Worm (Caenorhabditis elegans) whole organism, L1 larva: ENCODE data around the gene lin-45.

Experiments used
- ces-1 ChIP-seq: fragments of 150-350 bp; optimal IDR thresholded peaks from 2 replicates; lab custom pipeline; 2014; ENCODE audit warnings: missing biosample characterization, missing genetic modification reagents, missing genetic modification characterization
- egl-27 ChIP-seq, 2 experiments: fragments of 150-350 bp in 1 of 2; sonication (generic microtip); optimal IDR thresholded peaks; 3 replicates each; lab custom pipeline; 2017 to 2018; ENCODE audit warnings: missing biosample characterization in 2 of 2, missing genetic modification characterization in 2 of 2, missing genetic modification reagents in 2 of 2
- hlh-17 ChIP-seq: fragments of 200-800 bp; sonication (Bioruptor generic); optimal IDR thresholded peaks from 2 replicates; lab custom pipeline; 2018; ENCODE audit warnings: missing genetic modification characterization, mild to moderate bottlenecking, missing compliant biosample characterization, moderate library complexity, borderline replicate concordance
- nhr-237 ChIP-seq: fragments of 150-350 bp; optimal IDR thresholded peaks from 2 replicates; lab custom pipeline; 2014; ENCODE audit warnings: missing biosample characterization, missing genetic modification characterization
- pqm-1 ChIP-seq: sonication (generic microtip); optimal IDR thresholded peaks from 3 replicates; lab custom pipeline; 2017; ENCODE audit warnings: missing biosample characterization, missing genetic modification characterization
- rnt-1 ChIP-seq: sonication (generic microtip); optimal IDR thresholded peaks from 2 replicates; lab custom pipeline; 2016; ENCODE audit warnings: mild to moderate bottlenecking, missing genetic modification characterization, moderate library complexity, missing compliant biosample characterization
- snpc-4 ChIP-seq: fragments of 150-350 bp; optimal IDR thresholded peaks from 2 replicates; lab custom pipeline; 2014; ENCODE audit warnings: missing biosample characterization, missing genetic modification characterization
- tbx-2 ChIP-seq: sonication (generic microtip); optimal IDR thresholded peaks from 2 replicates; lab custom pipeline; 2016; ENCODE audit warnings: missing genetic modification characterization, missing compliant biosample characterization
- unc-62 ChIP-seq: fragments of 150-350 bp; optimal IDR thresholded peaks from 2 replicates; lab custom pipeline; 2014; ENCODE audit warnings: missing biosample characterization, missing genetic modification reagents, missing genetic modification characterization
- ztf-11 ChIP-seq, 2 experiments: sonication (generic microtip); optimal IDR thresholded peaks; 2 replicates each; lab custom pipeline; 2016 to 2017; ENCODE audit warnings: missing genetic modification characterization in 2 of 2, missing biosample characterization in 1 of 2, missing compliant biosample characterization in 1 of 2

DNA sequence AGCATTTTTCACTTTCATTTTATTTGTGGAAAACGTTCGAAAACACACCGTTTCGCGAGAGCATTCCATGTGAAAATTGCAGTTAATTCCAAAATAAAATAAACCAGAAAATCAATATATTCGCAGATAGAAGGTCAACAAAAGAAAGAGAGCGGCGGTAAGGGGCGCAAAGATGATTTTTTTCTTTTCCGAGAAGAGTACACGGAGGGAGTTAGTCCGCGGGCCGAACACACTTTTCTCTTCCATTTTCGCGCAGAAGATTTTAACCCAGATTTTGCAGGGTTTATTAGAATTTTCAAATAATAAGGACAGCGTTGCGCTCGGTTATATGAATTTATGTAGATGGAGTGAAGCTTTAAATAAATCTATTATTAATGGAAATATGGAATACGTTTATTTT, 720 bp downstream of the lin-45 start:
- TF ChIP-seq snpc-4 (no peak), unc-62 (GFP tag; lab: Kevin White, UChicago) (no peak), rnt-1 (tag; lab: Kevin White, UChicago) (peak; percentile 88), ztf-11 (tag; optimal IDR thresholded peaks at IDR 0.05; lab: Kevin White, UChicago) (peak in 1 of 2 experiments; percentile 47), tbx-2 (tag; lab: Kevin White, UChicago) (peak; percentile 44), egl-27 (tag; optimal IDR thresholded peaks at IDR 0.05; lab: Kevin White, UChicago) (no peak), nhr-237 (tag; lab: Kevin White, UChicago) (no peak), ces-1 (GFP tag; lab: Kevin White, UChicago) (no peak), hlh-17 (GFP tag; lab: Kevin White, UChicago) (no peak), pqm-1 (tag; lab: Kevin White, UChicago) (no peak)
